Worm (Caenorhabditis elegans): ENCODE measurements around the gene srx-59.

Gene srx-59

ce11 chrV:7007307-7007706 is 35.6 kb downstream of the srx-59 start, which contains the start of gene drd-10:
Gene drd-10, plus strand, starts transcription at chrV:7007607.
- TF ChIP-seq nhr-23 (tag; optimal IDR thresholded peaks at IDR 0.05) (no peak), mab-5 (tag; optimal IDR thresholded peaks at IDR 0.05) (no peak), peb-1 (tag; optimal IDR thresholded peaks at IDR 0.05) (no peak), nhr-237 (tag; optimal IDR thresholded peaks at IDR 0.05) (no peak), ztf-4 (tag; optimal IDR thresholded peaks at IDR 0.05) (no peak), dmd-4 (tag; optimal IDR thresholded peaks at IDR 0.05) (no peak)

DNA sequence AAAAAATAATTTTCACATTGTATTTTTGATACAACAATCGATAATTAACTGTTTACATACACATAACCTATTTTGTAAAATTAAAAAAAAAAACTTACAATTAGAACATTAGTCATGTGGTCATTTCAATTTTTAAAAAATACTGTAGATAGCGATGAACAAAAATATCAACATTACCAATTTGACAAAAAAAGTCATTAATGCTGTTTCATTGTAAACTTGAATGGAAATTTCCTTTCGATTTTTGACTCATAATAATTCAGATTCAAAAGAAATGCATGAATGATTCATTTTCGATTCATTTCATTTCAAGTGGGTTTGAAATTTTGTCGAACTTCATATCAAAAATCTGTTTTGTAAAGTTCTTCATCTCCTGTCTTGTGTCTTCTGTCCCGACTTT is 37.8 kb downstream of the srx-59 start, which contains the start of gene C33G8.2:
C33G8.2 (plus strand) TSS at position 301 of the 400 bp plus-strand sequence.
- TF ChIP-seq elt-1 (tag; optimal IDR thresholded peaks at IDR 0.05), result no peak
- TF ChIP-seq nhr-21 (tag; optimal IDR thresholded peaks at IDR 0.05), result no peak
- no peak for TF ChIP-seq mdl-1 (tag; optimal IDR thresholded peaks at IDR 0.05)
- no peak for TF ChIP-seq nhr-23 (tag; optimal IDR thresholded peaks at IDR 0.05)
- no peak for TF ChIP-seq nhr-129 (tag; optimal IDR thresholded peaks at IDR 0.05)
- no peak for TF ChIP-seq zag-1 (tag; optimal IDR thresholded peaks at IDR 0.05)
- TF ChIP-seq ztf-11 (tag; optimal IDR thresholded peaks at IDR 0.05), result no peak
- TF ChIP-seq blmp-1 (tag; optimal IDR thresholded peaks at IDR 0.05; ENCODE audit: insufficient read depth), result no peak
- TF ChIP-seq R02D3.7 (tag; optimal IDR thresholded peaks at IDR 0.05), result no peak
- TF ChIP-seq nhr-25 (tag; optimal IDR thresholded peaks at IDR 0.05), result no peak
- no peak for TF ChIP-seq sma-9 (GFP tag; optimal IDR thresholded peaks at IDR 0.05)
- TF ChIP-seq sma-9 (tag; optimal IDR thresholded peaks at IDR 0.05), result no peak
- TF ChIP-seq unc-62 (GFP tag; optimal IDR thresholded peaks at IDR 0.05), result no peak
- no peak for TF ChIP-seq unc-55 (GFP tag; optimal IDR thresholded peaks at IDR 0.05)
- no peak for TF ChIP-seq snpc-4 (tag; optimal IDR thresholded peaks at IDR 0.05)
- TF ChIP-seq aly-2 (tag; optimal IDR thresholded peaks at IDR 0.05), result no peak
- TF ChIP-seq lsy-2 (tag; optimal IDR thresholded peaks at IDR 0.05), result no peak
- TF ChIP-seq mbf-1 (tag; optimal IDR thresholded peaks at IDR 0.05), result no peak

ce11 chrV:7012617-7013016 is 41.0 kb downstream of the srx-59 start, which contains the start of gene srw-127:
Gene srw-127, plus strand, starts transcription at chrV:7012917.
- TF ChIP-seq ZK546.5 (tag; optimal IDR thresholded peaks at IDR 0.05), result no peak
- TF ChIP-seq nhr-12 (tag; optimal IDR thresholded peaks at IDR 0.05), result no peak
- TF ChIP-seq nhr-237 (tag; optimal IDR thresholded peaks at IDR 0.05), result no peak
- no peak for TF ChIP-seq unc-39 (tag; optimal IDR thresholded peaks at IDR 0.05)
- TF ChIP-seq R02D3.7 (tag; optimal IDR thresholded peaks at IDR 0.05), result no peak
- TF ChIP-seq ztf-1 (GFP tag; conservative IDR thresholded peaks at IDR 0.05), result no peak
- TF ChIP-seq fos-1 (tag; optimal IDR thresholded peaks at IDR 0.05), result no peak
- no peak for TF ChIP-seq unc-62 (GFP tag; optimal IDR thresholded peaks at IDR 0.05)
- TF ChIP-seq sma-9 (GFP tag; optimal IDR thresholded peaks at IDR 0.05), result no peak
- no peak for TF ChIP-seq sma-9 (tag; optimal IDR thresholded peaks at IDR 0.05)
- no peak for TF ChIP-seq nhr-6 (tag; optimal IDR thresholded peaks at IDR 0.05)
- TF ChIP-seq F13H6.1 (tag; optimal IDR thresholded peaks at IDR 0.05), result no peak

- TF ChIP-seq lsy-2 (tag; optimal IDR thresholded peaks at IDR 0.05) (no peak), nhr-12 (tag; optimal IDR thresholded peaks at IDR 0.05) (no peak), unc-39 (tag; optimal IDR thresholded peaks at IDR 0.05) (no peak), nhr-6 (tag; optimal IDR thresholded peaks at IDR 0.05) (no peak), mab-5 (tag; optimal IDR thresholded peaks at IDR 0.05) (no peak), nhr-21 (tag; optimal IDR thresholded peaks at IDR 0.05) (no peak), ztf-4 (tag; optimal IDR thresholded peaks at IDR 0.05) (no peak), blmp-1 (tag; optimal IDR thresholded peaks at IDR 0.05; ENCODE audit: insufficient read depth) (no peak), peb-1 (tag; optimal IDR thresholded peaks at IDR 0.05) (no peak), elt-1 (tag; optimal IDR thresholded peaks at IDR 0.05) (no peak), nhr-23 (tag; optimal IDR thresholded peaks at IDR 0.05) (no peak), elt-3 (tag; optimal IDR thresholded peaks at IDR 0.05) (no peak), Y55F3AM.14 (GFP tag; optimal IDR thresholded peaks at IDR 0.05) (no peak), lin-13 (GFP tag; optimal IDR thresholded peaks at IDR 0.05) (no peak), C34F6.9 (tag; optimal IDR thresholded peaks at IDR 0.05) (no peak), unc-62 (GFP tag; optimal IDR thresholded peaks at IDR 0.05) (no peak), nhr-77 (tag; optimal IDR thresholded peaks at IDR 0.05) (no peak), nhr-11 (tag; optimal IDR thresholded peaks at IDR 0.05) (no peak), ztf-1 (GFP tag; conservative IDR thresholded peaks at IDR 0.05) (no peak), sma-3 (GFP tag; optimal IDR thresholded peaks at IDR 0.05) (no peak)
Measured at ce11 chrV:7015872-7016271, 44.2 kb downstream of the srx-59 start, which contains the start of gene C33G8.13. Gene C33G8.13, minus strand, starts transcription at chrV:7015972.

All from whole organism, L2 larva.